Worm (Caenorhabditis elegans) whole organism, L1 larva: ENCODE measurements around the gene F47D12.9.

Experiments used
- blmp-1 ChIP-seq: fragments of 150-350 bp; optimal IDR thresholded peaks from 2 replicates; lab custom pipeline; 2014; ENCODE audit warnings: missing biosample characterization, missing genetic modification characterization
- hpl-2 ChIP-seq: fragments of 150-350 bp; optimal IDR thresholded peaks from 2 replicates; lab custom pipeline; 2014; ENCODE audit warnings: missing biosample characterization, missing genetic modification reagents, missing genetic modification characterization
- irx-1 ChIP-seq: sonication (generic microtip); optimal IDR thresholded peaks from 2 replicates; lab custom pipeline; 2016; ENCODE audit warnings: missing genetic modification characterization, missing compliant biosample characterization
- nhr-237 ChIP-seq: fragments of 150-350 bp; optimal IDR thresholded peaks from 2 replicates; lab custom pipeline; 2014; ENCODE audit warnings: missing biosample characterization, missing genetic modification characterization
- pqm-1 ChIP-seq: sonication (generic microtip); optimal IDR thresholded peaks from 3 replicates; lab custom pipeline; 2017; ENCODE audit warnings: missing biosample characterization, missing genetic modification characterization
- snpc-4 ChIP-seq: fragments of 150-350 bp; optimal IDR thresholded peaks from 2 replicates; lab custom pipeline; 2014; ENCODE audit warnings: missing biosample characterization, missing genetic modification characterization
- unc-62 ChIP-seq: fragments of 150-350 bp; optimal IDR thresholded peaks from 2 replicates; lab custom pipeline; 2014; ENCODE audit warnings: missing biosample characterization, missing genetic modification reagents, missing genetic modification characterization

DNA sequence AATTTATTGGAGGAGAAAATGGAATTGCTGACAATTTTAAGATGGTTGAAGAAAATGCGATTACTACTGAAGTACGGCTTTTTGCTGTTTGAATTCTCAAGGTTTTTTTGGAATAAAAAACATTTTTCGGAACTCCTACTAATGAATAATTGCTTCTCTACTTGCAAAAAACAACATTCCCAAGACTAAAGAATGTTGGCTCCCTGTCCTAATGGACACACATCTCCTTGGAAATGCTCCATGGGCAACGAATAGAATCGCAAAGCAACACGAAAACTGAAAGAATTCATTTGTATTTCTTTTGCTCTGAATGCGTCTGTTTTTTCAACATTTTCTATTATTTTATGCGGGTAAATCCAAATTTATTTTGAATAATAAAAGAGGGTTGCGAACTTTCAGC is 30.3 kb downstream of the F47D12.9 start, which contains the start of gene C18F10.2:
- TF ChIP-seq blmp-1 (tag; lab: Kevin White, UChicago) (no peak), nhr-237 (tag; lab: Kevin White, UChicago) (no peak), unc-62 (GFP tag; lab: Kevin White, UChicago) (no peak), pqm-1 (tag; lab: Kevin White, UChicago) (no peak), irx-1 (tag; lab: Kevin White, UChicago) (no peak), hpl-2 (no peak), snpc-4 (tag; lab: Kevin White, UChicago) (no peak)
